Worm (Caenorhabditis elegans) whole organism, L2 larva: ENCODE data around the gene F19C7.2.

ENCODE experiments used
- C34F6.9 ChIP-seq: fragments of 150-350 bp; optimal IDR thresholded peaks from 2 replicates; lab custom pipeline; 2014; ENCODE audit warnings: missing biosample characterization, missing genetic modification characterization
- R02D3.7 ChIP-seq: fragments of 150-350 bp; optimal IDR thresholded peaks from 2 replicates; lab custom pipeline; 2014; ENCODE audit warnings: missing biosample characterization, missing genetic modification characterization
- Y55F3AM.14 ChIP-seq: fragments of 200-800 bp; sonication (Bioruptor generic); optimal IDR thresholded peaks from 2 replicates; lab custom pipeline; 2018; ENCODE audit warnings: mild to moderate bottlenecking, missing genetic modification characterization, missing compliant biosample characterization
- ZK546.5 ChIP-seq: sonication (generic microtip); optimal IDR thresholded peaks from 2 replicates; lab custom pipeline; 2017; ENCODE audit warnings: missing biosample characterization, missing genetic modification characterization
- alr-1 ChIP-seq: fragments of 150-350 bp; optimal IDR thresholded peaks from 2 replicates; lab custom pipeline; 2014; ENCODE audit warnings: missing biosample characterization, missing genetic modification characterization
- ama-1 ChIP-seq: fragments of 150-350 bp; optimal IDR thresholded peaks from 2 replicates; lab custom pipeline; 2018; ENCODE audit warnings: inconsistent platforms
- ceh-16 ChIP-seq: fragments of 150-350 bp; optimal IDR thresholded peaks from 2 replicates; lab custom pipeline; 2014; ENCODE audit warnings: missing biosample characterization, missing genetic modification characterization
- ceh-82 ChIP-seq: fragments of 150-350 bp; optimal IDR thresholded peaks from 2 replicates; lab custom pipeline; 2014; ENCODE audit warnings: missing biosample characterization, missing genetic modification characterization
- crh-2 ChIP-seq: sonication (generic microtip); optimal IDR thresholded peaks from 2 replicates; lab custom pipeline; 2017; ENCODE audit warnings: missing biosample characterization, missing genetic modification characterization
- dmd-4 ChIP-seq: sonication (generic microtip); optimal IDR thresholded peaks from 2 replicates; lab custom pipeline; 2017; ENCODE audit warnings: missing biosample characterization, missing genetic modification characterization
- egl-27 ChIP-seq: sonication (generic microtip); optimal IDR thresholded peaks from 3 replicates; lab custom pipeline; 2017; ENCODE audit warnings: missing biosample characterization, missing genetic modification reagents, missing genetic modification characterization
- elt-1 ChIP-seq: fragments of 150-350 bp; optimal IDR thresholded peaks from 2 replicates; lab custom pipeline; 2014; ENCODE audit warnings: missing biosample characterization, missing genetic modification characterization
- fos-1 ChIP-seq: fragments of 150-350 bp; optimal IDR thresholded peaks from 2 replicates; lab custom pipeline; 2014; ENCODE audit warnings: missing biosample characterization, missing genetic modification characterization
- gmeb-1 ChIP-seq: fragments of 150-350 bp; optimal IDR thresholded peaks from 2 replicates; lab custom pipeline; 2014; ENCODE audit warnings: missing biosample characterization, missing genetic modification characterization
- lin-13 ChIP-seq: fragments of 150-350 bp; optimal IDR thresholded peaks from 2 replicates; lab custom pipeline; 2014; ENCODE audit warnings: missing biosample characterization, missing genetic modification reagents, missing genetic modification characterization
- lin-39 ChIP-seq: fragments of 150-350 bp; optimal IDR thresholded peaks from 2 replicates; lab custom pipeline; 2014; ENCODE audit warnings: missing biosample characterization, missing genetic modification reagents, missing genetic modification characterization
- lsy-2 ChIP-seq, 2 experiments: fragments of 150-350 bp in 1 of 2; sonication (generic microtip) in 1 of 2; optimal IDR thresholded peaks; 2 replicates each; lab custom pipeline; 2014 to 2017; ENCODE audit warnings: missing biosample characterization in 2 of 2, missing genetic modification characterization in 2 of 2
- mab-5 ChIP-seq: fragments of 150-350 bp; optimal IDR thresholded peaks from 2 replicates; lab custom pipeline; 2014; ENCODE audit warnings: missing biosample characterization, missing genetic modification characterization
- mbf-1 ChIP-seq: sonication (generic microtip); optimal IDR thresholded peaks from 2 replicates; lab custom pipeline; 2017; ENCODE audit warnings: missing biosample characterization, missing genetic modification characterization
- mdl-1 ChIP-seq, 2 experiments: fragments of 150-350 bp in 1 of 2; sonication (generic microtip) in 1 of 2; optimal IDR thresholded peaks; 2 replicates each; lab custom pipeline; 2017; ENCODE audit warnings: missing biosample characterization in 2 of 2, missing genetic modification characterization in 2 of 2
- nhr-11 ChIP-seq: fragments of 150-350 bp; optimal IDR thresholded peaks from 2 replicates; lab custom pipeline; 2014; ENCODE audit warnings: missing biosample characterization, missing genetic modification characterization
- nhr-129 ChIP-seq: fragments of 150-350 bp; optimal IDR thresholded peaks from 2 replicates; lab custom pipeline; 2014; ENCODE audit warnings: missing biosample characterization, missing genetic modification characterization
- nhr-21 ChIP-seq: fragments of 150-350 bp; optimal IDR thresholded peaks from 2 replicates; lab custom pipeline; 2014; ENCODE audit warnings: missing biosample characterization, missing genetic modification characterization
- nhr-23 ChIP-seq: fragments of 150-350 bp; optimal IDR thresholded peaks from 2 replicates; lab custom pipeline; 2014; ENCODE audit warnings: missing biosample characterization, missing genetic modification reagents, missing genetic modification characterization
- nhr-237 ChIP-seq: fragments of 150-350 bp; optimal IDR thresholded peaks from 2 replicates; lab custom pipeline; 2014; ENCODE audit warnings: missing biosample characterization, missing genetic modification characterization
- nhr-25 ChIP-seq: fragments of 150-350 bp; sonication (generic microtip); optimal IDR thresholded peaks from 3 replicates; lab custom pipeline; 2014; ENCODE audit warnings: missing biosample characterization, missing genetic modification characterization
- nhr-6 ChIP-seq: fragments of 150-350 bp; optimal IDR thresholded peaks from 2 replicates; lab custom pipeline; 2014; ENCODE audit warnings: missing biosample characterization, missing genetic modification characterization
- peb-1 ChIP-seq: fragments of 150-350 bp; optimal IDR thresholded peaks from 2 replicates; lab custom pipeline; 2014; ENCODE audit warnings: missing biosample characterization, missing genetic modification characterization
- sem-4 ChIP-seq: fragments of 150-350 bp; optimal IDR thresholded peaks from 2 replicates; lab custom pipeline; 2014; ENCODE audit warnings: missing biosample characterization, missing genetic modification reagents, missing genetic modification characterization
- skn-1 ChIP-seq: sonication (generic microtip); optimal IDR thresholded peaks from 2 replicates; lab custom pipeline; 2017; ENCODE audit warnings: missing biosample characterization, missing genetic modification characterization
- sma-3 ChIP-seq: sonication (generic microtip); optimal IDR thresholded peaks from 2 replicates; lab custom pipeline; 2016; ENCODE audit warnings: missing genetic modification reagents, missing genetic modification characterization, missing compliant biosample characterization
- sma-9 ChIP-seq, 2 experiments: fragments of 150-350 bp in 1 of 2; sonication (generic microtip) in 1 of 2; optimal IDR thresholded peaks; 2 replicates each; lab custom pipeline; 2014 to 2016; ENCODE audit warnings: missing genetic modification characterization in 2 of 2, mild to moderate bottlenecking in 1 of 2, missing biosample characterization in 1 of 2, missing compliant biosample characterization in 1 of 2, missing genetic modification reagents in 1 of 2, moderate library complexity in 1 of 2
- snpc-4 ChIP-seq: fragments of 150-350 bp; optimal IDR thresholded peaks from 2 replicates; lab custom pipeline; 2014; ENCODE audit warnings: missing biosample characterization, missing genetic modification characterization
- unc-55 ChIP-seq: fragments of 150-350 bp; sonication (generic microtip); optimal IDR thresholded peaks from 3 replicates; lab custom pipeline; 2014; ENCODE audit warnings: missing biosample characterization, missing genetic modification reagents, missing genetic modification characterization
- zag-1 ChIP-seq: fragments of 150-350 bp; optimal IDR thresholded peaks from 2 replicates; lab custom pipeline; 2014; ENCODE audit warnings: missing biosample characterization, missing genetic modification characterization
- ztf-1 ChIP-seq: fragments of 200-800 bp; sonication (Bioruptor generic); conservative IDR thresholded peaks from 2 replicates; pipeline ENCODE4 v1.3.6; 2022; ENCODE audit warnings: missing genetic modification characterization, missing compliant biosample characterization
- ztf-11 ChIP-seq: sonication (generic microtip); optimal IDR thresholded peaks from 2 replicates; lab custom pipeline; 2017; ENCODE audit warnings: missing biosample characterization, missing genetic modification characterization
- ztf-4 ChIP-seq: fragments of 150-350 bp; optimal IDR thresholded peaks from 2 replicates; lab custom pipeline; 2014; ENCODE audit warnings: missing biosample characterization, missing genetic modification characterization

Gene F19C7.2

ce11 chrIV:4574051-4574450, 25.7 kb upstream of the F19C7.2 start:
- TF ChIP-seq ama-1 (no peak), mab-5 (tag; lab: Kevin White, UChicago) (peak; percentile 22), unc-55 (GFP tag; lab: Kevin White, UChicago) (peak; percentile 8), mbf-1 (tag; lab: Kevin White, UChicago) (no peak), crh-2 (peak; percentile 34), gmeb-1 (tag; lab: Kevin White, UChicago) (no peak), elt-1 (tag; lab: Kevin White, UChicago) (no peak), C34F6.9 (peak; percentile 6), lsy-2 (tag; optimal IDR thresholded peaks at IDR 0.05; lab: Kevin White, UChicago) (no peak), sem-4 (tag; lab: Kevin White, UChicago) (no peak)
- TF ChIP-seq, all 48 proteins: peak for 4

ce11 chrIV:4576847-4577246, 22.9 kb upstream of the F19C7.2 start:
- no peak for TF ChIP-seq lin-13 (GFP tag; lab: Kevin White, UChicago)
- TF ChIP-seq lsy-2 (tag; optimal IDR thresholded peaks at IDR 0.05; lab: Kevin White, UChicago) = peak in 1 of 2 experiments; percentile 4
- peak; percentile 61 for TF ChIP-seq unc-55 (GFP tag; lab: Kevin White, UChicago)
- TF ChIP-seq, all 48 proteins: peak for 2

DNA sequence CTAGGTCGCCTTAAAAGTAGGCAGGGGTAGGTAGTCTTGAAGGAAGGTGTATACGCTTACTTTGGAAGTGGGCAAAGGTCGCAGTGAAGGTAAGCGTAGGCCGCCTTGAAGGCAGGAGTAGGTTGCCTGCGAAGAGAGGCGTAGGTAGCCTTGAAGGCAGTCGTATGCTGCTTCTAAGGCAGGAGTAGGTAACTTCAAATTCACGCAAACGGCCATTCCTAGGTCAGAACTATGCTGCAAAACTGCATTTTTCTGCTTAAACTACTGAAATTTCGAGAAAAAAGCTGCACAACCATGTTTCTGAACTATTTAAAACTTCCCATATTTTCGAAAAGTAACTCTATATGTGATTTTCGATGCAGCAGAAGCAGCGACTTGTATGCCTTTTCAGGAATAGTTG, 20.3 kb upstream of the F19C7.2 start:
- TF ChIP-seq nhr-11 (tag; lab: Kevin White, UChicago) (no peak), unc-55 (GFP tag; lab: Kevin White, UChicago) (no peak), sma-9 (GFP tag; optimal IDR thresholded peaks at IDR 0.05; lab: Kevin White, UChicago) (no peak), sma-9 (tag; optimal IDR thresholded peaks at IDR 0.05; lab: Kevin White, UChicago) (no peak), ztf-1 (GFP tag; lab: Robert Waterston, UW) (no peak), C34F6.9 (no peak), egl-27 (tag; lab: Kevin White, UChicago) (no peak), mbf-1 (tag; lab: Kevin White, UChicago) (no peak), dmd-4 (tag; lab: Kevin White, UChicago) (no peak), ceh-16 (tag; lab: Kevin White, UChicago) (no peak), nhr-25 (tag; lab: Kevin White, UChicago) (no peak), gmeb-1 (tag; lab: Kevin White, UChicago) (no peak), snpc-4 (tag; lab: Kevin White, UChicago) (no peak), skn-1 (tag; lab: Kevin White, UChicago) (no peak), peb-1 (tag; lab: Kevin White, UChicago) (no peak), nhr-23 (tag; lab: Kevin White, UChicago) (no peak), ZK546.5 (tag; lab: Kevin White, UChicago) (no peak), ceh-82 (tag; lab: Kevin White, UChicago) (no peak), ztf-4 (tag; lab: Kevin White, UChicago) (no peak), lin-13 (GFP tag; lab: Kevin White, UChicago) (no peak), alr-1 (tag; lab: Kevin White, UChicago) (no peak)

DNA sequence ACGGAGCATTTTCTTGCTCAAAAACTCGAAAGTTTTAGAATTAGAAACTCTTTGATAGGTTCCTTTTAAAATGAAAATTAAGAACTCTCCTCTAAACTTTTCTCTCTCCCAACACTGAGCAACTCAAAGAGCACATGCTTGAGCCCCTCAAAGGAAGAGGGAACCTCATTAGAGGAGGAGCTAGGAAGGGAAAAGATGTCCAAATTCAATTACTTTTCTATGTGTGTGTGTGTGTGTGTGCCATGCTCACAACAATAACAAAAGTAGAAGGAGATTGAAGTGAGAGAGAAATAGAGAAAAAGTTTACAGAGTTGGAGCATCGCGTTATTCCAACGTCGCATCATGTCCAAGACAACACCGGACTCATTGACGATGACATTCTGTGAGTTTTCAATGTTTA, 13.8 kb upstream of the F19C7.2 start:
- TF ChIP-seq sem-4 (tag; lab: Kevin White, UChicago) (peak; percentile 76), nhr-129 (tag; lab: Kevin White, UChicago) (peak; percentile 58), mdl-1 (tag; optimal IDR thresholded peaks at IDR 0.05; lab: Kevin White, UChicago) (peak in 1 of 2 experiments; percentile 63), C34F6.9 (peak; percentile 54), nhr-6 (peak; percentile 6), nhr-21 (tag; lab: Kevin White, UChicago) (no peak), lin-39 (tag; lab: Kevin White, UChicago) (no peak), lsy-2 (tag; optimal IDR thresholded peaks at IDR 0.05; lab: Kevin White, UChicago) (peak in 1 of 2 experiments; percentile 48), zag-1 (tag; lab: Kevin White, UChicago) (peak; percentile 53), sma-9 (GFP tag; optimal IDR thresholded peaks at IDR 0.05; lab: Kevin White, UChicago) (peak; percentile 18), sma-9 (tag; optimal IDR thresholded peaks at IDR 0.05; lab: Kevin White, UChicago) (no peak), ceh-16 (tag; lab: Kevin White, UChicago) (no peak)

ce11 chrIV:4587532-4587931, 12.2 kb upstream of the F19C7.2 start:
- no peak for TF ChIP-seq sma-3 (GFP tag; lab: Kevin White, UChicago)
- TF ChIP-seq lsy-2 (tag; optimal IDR thresholded peaks at IDR 0.05; lab: Kevin White, UChicago) = no peak
- TF ChIP-seq skn-1 (tag; lab: Kevin White, UChicago) = no peak
- TF ChIP-seq nhr-237 (tag; lab: Kevin White, UChicago) = no peak
- TF ChIP-seq crh-2 = no peak
- TF ChIP-seq R02D3.7 (tag; lab: Kevin White, UChicago) = no peak
- no peak for TF ChIP-seq fos-1 (tag; lab: Kevin White, UChicago)
- TF ChIP-seq sem-4 (tag; lab: Kevin White, UChicago) = no peak
- no peak for TF ChIP-seq peb-1 (tag; lab: Kevin White, UChicago)
- no peak for TF ChIP-seq snpc-4 (tag; lab: Kevin White, UChicago)
- TF ChIP-seq zag-1 (tag; lab: Kevin White, UChicago) = no peak
- TF ChIP-seq lin-39 (tag; lab: Kevin White, UChicago) = no peak
- TF ChIP-seq ZK546.5 (tag; lab: Kevin White, UChicago) = no peak
- no peak for TF ChIP-seq dmd-4 (tag; lab: Kevin White, UChicago)
- no peak for TF ChIP-seq nhr-6
- no peak for TF ChIP-seq ztf-11 (tag; lab: Kevin White, UChicago)
- no peak for TF ChIP-seq mdl-1 (tag; optimal IDR thresholded peaks at IDR 0.05; lab: Kevin White, UChicago)
- TF ChIP-seq nhr-25 (tag; lab: Kevin White, UChicago) = no peak
- no peak for TF ChIP-seq elt-1 (tag; lab: Kevin White, UChicago)
- no peak for TF ChIP-seq Y55F3AM.14 (GFP tag; lab: Kevin White, UChicago)
